Worm (Caenorhabditis elegans): ENCODE results near the gene egl-44.

DNA sequence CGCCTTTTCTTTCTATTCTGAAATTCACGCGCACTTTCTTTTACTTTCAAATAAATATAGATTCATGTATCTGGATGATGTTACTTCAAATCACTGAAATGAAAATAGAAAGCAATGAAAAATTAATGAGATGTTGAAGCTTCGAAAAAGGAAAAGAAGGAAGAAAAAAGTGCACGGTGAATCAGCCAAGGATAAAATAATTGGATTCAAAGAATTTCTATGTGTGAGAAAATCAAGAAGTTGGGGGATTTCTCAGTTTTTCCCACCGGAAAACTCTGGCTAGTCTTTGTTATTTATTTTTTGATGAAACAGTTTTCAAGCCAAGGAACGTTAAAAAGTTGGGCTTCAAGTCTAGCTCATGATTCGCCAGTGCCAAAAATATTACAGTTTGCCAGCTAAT, 23.1 kb downstream of the egl-44 start:
- no peak for TF ChIP-seq W03F9.2 (tag; optimal IDR thresholded peaks at IDR 0.05)
- TF ChIP-seq him-1 (tag; optimal IDR thresholded peaks at IDR 0.05), result no peak

All from whole organism, L4/young adult.